Worm (Caenorhabditis elegans) whole organism, early embryonic: ENCODE measurements around the gene vit-4.

Experiments
- B0310.2 ChIP-seq: sonication (generic microtip); optimal IDR thresholded peaks from 2 replicates; lab custom pipeline; 2016; ENCODE audit warnings: mild to moderate bottlenecking, missing genetic modification characterization, missing compliant biosample characterization
- F13C5.2 ChIP-seq: sonication (generic microtip); optimal IDR thresholded peaks from 2 replicates; lab custom pipeline; 2017; ENCODE audit warnings: mild to moderate bottlenecking, missing genetic modification characterization, inconsistent platforms, missing compliant biosample characterization
- aly-1 ChIP-seq: sonication (generic microtip); optimal IDR thresholded peaks from 2 replicates; lab custom pipeline; 2016; ENCODE audit warnings: missing genetic modification characterization, missing compliant biosample characterization
- ama-1 ChIP-seq: fragments of 150-350 bp; optimal IDR thresholded peaks from 2 replicates; lab custom pipeline; 2014
- ceh-13 ChIP-seq: fragments of 200-800 bp; sonication (Bioruptor generic); optimal IDR thresholded peaks from 2 replicates; lab custom pipeline; 2018; ENCODE audit warnings: mild to moderate bottlenecking, missing genetic modification characterization, missing compliant biosample characterization
- ceh-36 ChIP-seq: sonication (generic microtip); optimal IDR thresholded peaks from 2 replicates; lab custom pipeline; 2016; ENCODE audit warnings: missing genetic modification characterization, inconsistent platforms, missing compliant biosample characterization
- ets-7 ChIP-seq: sonication (generic microtip); optimal IDR thresholded peaks from 2 replicates; lab custom pipeline; 2016; ENCODE audit warnings: missing genotype, missing genetic modification characterization, missing compliant biosample characterization
- flt-1 ChIP-seq: fragments of 200-800 bp; sonication (Bioruptor generic); IDR thresholded peaks from 2 replicates; pipeline ENCODE4 v1.3.6; 2022; ENCODE audit warnings: missing genetic modification characterization, missing compliant biosample characterization
- hmbx-1 ChIP-seq: sonication (generic microtip); optimal IDR thresholded peaks from 2 replicates; lab custom pipeline; 2016; ENCODE audit warnings: mild to moderate bottlenecking, missing genetic modification characterization, missing compliant biosample characterization
- hmg-4 ChIP-seq: fragments of 200-800 bp; sonication (Bioruptor generic); optimal IDR thresholded peaks from 2 replicates; lab custom pipeline; 2018; ENCODE audit warnings: mild to moderate bottlenecking, missing genetic modification characterization, missing compliant biosample characterization
- hnd-1 ChIP-seq: sonication (generic microtip); optimal IDR thresholded peaks from 2 replicates; lab custom pipeline; 2016; ENCODE audit warnings: missing genetic modification characterization, missing compliant biosample characterization
- pes-1 ChIP-seq: fragments of 200-800 bp; sonication (Bioruptor generic); IDR thresholded peaks from 2 replicates; pipeline ENCODE4 v1.3.6; 2022; ENCODE audit warnings: missing genetic modification reagents, missing genetic modification characterization, missing compliant biosample characterization
- scrt-1 ChIP-seq: fragments of 200-800 bp; sonication (Bioruptor generic); IDR thresholded peaks from 2 replicates; pipeline ENCODE4 v1.3.6; 2022; ENCODE audit warnings: missing genetic modification characterization, missing compliant biosample characterization
- sea-1 ChIP-seq: fragments of 200-800 bp; sonication (Bioruptor generic); conservative IDR thresholded peaks from 2 replicates; pipeline ENCODE4 v1.3.6; 2022; ENCODE audit warnings: missing genetic modification characterization, missing compliant biosample characterization
- tbx-11 ChIP-seq: fragments of 200-800 bp; sonication (Bioruptor generic); IDR thresholded peaks from 2 replicates; pipeline ENCODE4 v1.3.6; 2022; ENCODE audit warnings: missing genetic modification characterization, missing compliant biosample characterization
- tbx-37 ChIP-seq: fragments of 200-800 bp; sonication (Bioruptor generic); conservative IDR thresholded peaks from 2 replicates; pipeline ENCODE4 v1.3.6; 2022; ENCODE audit warnings: missing genetic modification reagents, missing genetic modification characterization, missing compliant biosample characterization
- tra-4 ChIP-seq: sonication (generic microtip); optimal IDR thresholded peaks from 2 replicates; lab custom pipeline; 2017; ENCODE audit warnings: missing genetic modification characterization, missing compliant biosample characterization

Gene vit-4

ce11 chrX:3552948-3553347 is 10.8 kb downstream of the vit-4 start:
- TF ChIP-seq B0310.2 (tag; lab: Kevin White, UChicago) (no peak), hnd-1 (tag; lab: Kevin White, UChicago) (no peak), ets-7 (tag; lab: Kevin White, UChicago) (no peak), tbx-37 (no peak)

- no peak for TF ChIP-seq ets-7 (tag; lab: Kevin White, UChicago)
- TF ChIP-seq tbx-11 (GFP tag; lab: Robert Waterston, UW) = no peak
- no peak for TF ChIP-seq flt-1
- no peak for TF ChIP-seq ama-1
- TF ChIP-seq tra-4 (tag; lab: Kevin White, UChicago) = no peak
- TF ChIP-seq hmg-4 (GFP tag; lab: Kevin White, UChicago) = no peak
- no peak for TF ChIP-seq hmbx-1 (tag; lab: Kevin White, UChicago)
- TF ChIP-seq aly-1 (tag; lab: Kevin White, UChicago) = no peak
- no peak for TF ChIP-seq ceh-36
- no peak for TF ChIP-seq hnd-1 (tag; lab: Kevin White, UChicago)
- TF ChIP-seq pes-1 (GFP tag; lab: Robert Waterston, UW) = no peak
- no peak for TF ChIP-seq F13C5.2 (tag; lab: Kevin White, UChicago)
- no peak for TF ChIP-seq scrt-1 (GFP tag; lab: Robert Waterston, UW)
Observed at ce11 chrX:3551173-3551572, 12.6 kb downstream of the vit-4 start.

- no peak for TF ChIP-seq scrt-1 (GFP tag; lab: Robert Waterston, UW)
- TF ChIP-seq B0310.2 (tag; lab: Kevin White, UChicago) = no peak
Observed at ce11 chrX:3548716-3549115, 15.0 kb downstream of the vit-4 start.

- TF ChIP-seq tbx-11 (GFP tag; lab: Robert Waterston, UW) (no peak), hmg-4 (GFP tag; lab: Kevin White, UChicago) (no peak), ama-1 (no peak), F13C5.2 (tag; lab: Kevin White, UChicago) (no peak), tbx-37 (no peak), hmbx-1 (tag; lab: Kevin White, UChicago) (no peak), B0310.2 (tag; lab: Kevin White, UChicago) (no peak), ets-7 (tag; lab: Kevin White, UChicago) (no peak)
Observed at ce11 chrX:3547828-3548227, 15.9 kb downstream of the vit-4 start.

- no peak for TF ChIP-seq F13C5.2 (tag; lab: Kevin White, UChicago)
- TF ChIP-seq tra-4 (tag; lab: Kevin White, UChicago) = no peak
- TF ChIP-seq flt-1 = no peak
- TF ChIP-seq aly-1 (tag; lab: Kevin White, UChicago) = no peak
- TF ChIP-seq ama-1 = no peak
- TF ChIP-seq sea-1 = no peak
- TF ChIP-seq tbx-11 (GFP tag; lab: Robert Waterston, UW) = no peak
- no peak for TF ChIP-seq tbx-37
- no peak for TF ChIP-seq ets-7 (tag; lab: Kevin White, UChicago)
- TF ChIP-seq B0310.2 (tag; lab: Kevin White, UChicago) = no peak
- TF ChIP-seq pes-1 (GFP tag; lab: Robert Waterston, UW) = no peak
- TF ChIP-seq ceh-13 (GFP tag; lab: Kevin White, UChicago) = no peak
- no peak for TF ChIP-seq hmbx-1 (tag; lab: Kevin White, UChicago)
- no peak for TF ChIP-seq hmg-4 (GFP tag; lab: Kevin White, UChicago)
Observed at ce11 chrX:3547097-3547496, 16.7 kb downstream of the vit-4 start.

- TF ChIP-seq ama-1 (no peak), B0310.2 (tag; lab: Kevin White, UChicago) (no peak), hmg-4 (GFP tag; lab: Kevin White, UChicago) (no peak), F13C5.2 (tag; lab: Kevin White, UChicago) (no peak), ceh-36 (no peak), tbx-11 (GFP tag; lab: Robert Waterston, UW) (no peak), flt-1 (no peak), ets-7 (tag; lab: Kevin White, UChicago) (no peak), tra-4 (tag; lab: Kevin White, UChicago) (no peak), tbx-37 (no peak), ceh-13 (GFP tag; lab: Kevin White, UChicago) (no peak), hmbx-1 (tag; lab: Kevin White, UChicago) (no peak), pes-1 (GFP tag; lab: Robert Waterston, UW) (no peak), scrt-1 (GFP tag; lab: Robert Waterston, UW) (no peak)
Observed at ce11 chrX:3542242-3542641, 21.5 kb downstream of the vit-4 start, which contains the start of gene rgs-7. TSS of gene rgs-7 (plus strand) at chrX:3542542.

ce11 chrX:3540861-3541260 is 22.9 kb downstream of the vit-4 start:
- TF ChIP-seq hmg-4 (GFP tag; lab: Kevin White, UChicago) (no peak), pes-1 (GFP tag; lab: Robert Waterston, UW) (no peak), hnd-1 (tag; lab: Kevin White, UChicago) (no peak), B0310.2 (tag; lab: Kevin White, UChicago) (no peak), ets-7 (tag; lab: Kevin White, UChicago) (no peak), sea-1 (no peak), tra-4 (tag; lab: Kevin White, UChicago) (no peak), F13C5.2 (tag; lab: Kevin White, UChicago) (no peak), tbx-37 (no peak), ceh-13 (GFP tag; lab: Kevin White, UChicago) (no peak), ceh-36 (no peak), tbx-11 (GFP tag; lab: Robert Waterston, UW) (no peak), aly-1 (tag; lab: Kevin White, UChicago) (no peak), ama-1 (no peak)

ce11 chrX:3538067-3538466 is 25.7 kb downstream of the vit-4 start:
- TF ChIP-seq tbx-11 (GFP tag; lab: Robert Waterston, UW) (no peak), tra-4 (tag; lab: Kevin White, UChicago) (no peak), pes-1 (GFP tag; lab: Robert Waterston, UW) (no peak), flt-1 (no peak), scrt-1 (GFP tag; lab: Robert Waterston, UW) (no peak), ceh-13 (GFP tag; lab: Kevin White, UChicago) (no peak), ama-1 (no peak), ets-7 (tag; lab: Kevin White, UChicago) (no peak), tbx-37 (no peak), F13C5.2 (tag; lab: Kevin White, UChicago) (no peak), B0310.2 (tag; lab: Kevin White, UChicago) (no peak), hmg-4 (GFP tag; lab: Kevin White, UChicago) (no peak), sea-1 (no peak), hmbx-1 (tag; lab: Kevin White, UChicago) (no peak), aly-1 (tag; lab: Kevin White, UChicago) (no peak), ceh-36 (no peak), hnd-1 (tag; lab: Kevin White, UChicago) (no peak)
